Comparison of ENCODE assay signal across 7 worm cellular contexts in genomic region chrIII:5639893-5640292, ce11.
TF ChIP-seq lines count a peak whose summit lies in the region.

No protein-coding gene starts in this region.

TF ChIP-seq in whole organism, L1 larva, 84 proteins besides CTCF, POLR2A, EP300 and RAD21 (continues in another document):
- TF ChIP-seq nhr-90 (tag; optimal IDR thresholded peaks at IDR 0.05; lab: Kevin White, UChicago; ENCODE audit: poor library complexity), result no peak
- peak; percentile 2 for TF ChIP-seq lir-3 (tag; optimal IDR thresholded peaks at IDR 0.05; lab: Kevin White, UChicago; ENCODE audit: poor library complexity)
- TF ChIP-seq zag-1 (tag; optimal IDR thresholded peaks at IDR 0.05; lab: Kevin White, UChicago), result no peak
- peak; percentile 94 for TF ChIP-seq fkh-8 (tag; optimal IDR thresholded peaks at IDR 0.05; lab: Kevin White, UChicago)
- peak; percentile 74 for TF ChIP-seq nhr-47 (tag; optimal IDR thresholded peaks at IDR 0.05; lab: Kevin White, UChicago)
- peak; percentile 27 for TF ChIP-seq isw-1 (GFP tag; IDR thresholded peaks at IDR 0.05; lab: Robert Waterston, UW)
- no peak for TF ChIP-seq pax-3 (tag; optimal IDR thresholded peaks at IDR 0.05; lab: Kevin White, UChicago)
- no peak for TF ChIP-seq Y116A8C.19 (tag; optimal IDR thresholded peaks at IDR 0.05; lab: Kevin White, UChicago; ENCODE audit: borderline replicate concordance)
- TF ChIP-seq C16A3.4 (tag; optimal IDR thresholded peaks at IDR 0.05; lab: Kevin White, UChicago), result no peak
- TF ChIP-seq nhr-12 (tag; optimal IDR thresholded peaks at IDR 0.05; lab: Kevin White, UChicago), result no peak
- no peak for TF ChIP-seq ets-5 (GFP tag; IDR thresholded peaks at IDR 0.05; lab: Robert Waterston, UW)
- TF ChIP-seq swsn-7 (tag; optimal IDR thresholded peaks at IDR 0.05; lab: Kevin White, UChicago), result peak; percentile 65
- TF ChIP-seq vab-15 (tag; optimal IDR thresholded peaks at IDR 0.05; lab: Kevin White, UChicago), result no peak

TF ChIP-seq in whole organism, L2 larva, 48 proteins besides CTCF, POLR2A, EP300 and RAD21 (continues in another document):
- TF ChIP-seq C34F6.9 (tag; optimal IDR thresholded peaks at IDR 0.05; lab: Kevin White, UChicago) (peak; percentile 86), nhr-237 (tag; optimal IDR thresholded peaks at IDR 0.05; lab: Kevin White, UChicago) (no peak), snpc-4 (tag; optimal IDR thresholded peaks at IDR 0.05; lab: Kevin White, UChicago) (peak; percentile 10), lin-11 (tag; optimal IDR thresholded peaks at IDR 0.05; lab: Kevin White, UChicago) (peak; percentile 39), aly-2 (tag; optimal IDR thresholded peaks at IDR 0.05; lab: Kevin White, UChicago) (no peak), sma-9 (GFP tag; optimal IDR thresholded peaks at IDR 0.05; lab: Kevin White, UChicago) (peak; percentile 28), sma-9 (tag; optimal IDR thresholded peaks at IDR 0.05; lab: Kevin White, UChicago) (no peak), ceh-82 (tag; optimal IDR thresholded peaks at IDR 0.05; lab: Kevin White, UChicago) (peak; percentile 48), nhr-129 (tag; optimal IDR thresholded peaks at IDR 0.05; lab: Kevin White, UChicago) (peak; percentile 74), mbf-1 (tag; optimal IDR thresholded peaks at IDR 0.05; lab: Kevin White, UChicago) (no peak), alr-1 (tag; optimal IDR thresholded peaks at IDR 0.05; lab: Kevin White, UChicago) (no peak), unc-55 (GFP tag; optimal IDR thresholded peaks at IDR 0.05; lab: Kevin White, UChicago) (peak; percentile 63), zag-1 (tag; optimal IDR thresholded peaks at IDR 0.05; lab: Kevin White, UChicago) (peak; percentile 53)

TF ChIP-seq in whole organism, L3 larva, 47 proteins besides CTCF, POLR2A, EP300 and RAD21:
- TF ChIP-seq lin-15B (tag; optimal IDR thresholded peaks at IDR 0.05; lab: Kevin White, UChicago) (peak; percentile 36), fkh-10 (GFP tag; optimal IDR thresholded peaks at IDR 0.05; lab: Kevin White, UChicago) (peak; percentile 70), ceh-9 (tag; optimal IDR thresholded peaks at IDR 0.05; lab: Kevin White, UChicago) (no peak), lin-39 (tag; optimal IDR thresholded peaks at IDR 0.05; lab: Kevin White, UChicago) (peak; percentile 80), nhr-12 (tag; optimal IDR thresholded peaks at IDR 0.05; lab: Kevin White, UChicago) (no peak), ztf-11 (tag; optimal IDR thresholded peaks at IDR 0.05; lab: Kevin White, UChicago) (no peak), egl-5 (tag; optimal IDR thresholded peaks at IDR 0.05; lab: Kevin White, UChicago) (no peak), nhr-28 (tag; optimal IDR thresholded peaks at IDR 0.05; lab: Kevin White, UChicago) (no peak), snpc-4 (tag; optimal IDR thresholded peaks at IDR 0.05; lab: Kevin White, UChicago) (peak; percentile 20), nfya-1 (tag; optimal IDR thresholded peaks at IDR 0.05; lab: Kevin White, UChicago; ENCODE audit: insufficient read depth) (peak; percentile 85)

TF ChIP-seq in whole organism, L4 larva, 104 proteins besides CTCF, POLR2A, EP300 and RAD21 (continues in another document):
- TF ChIP-seq duxl-1 (tag; optimal IDR thresholded peaks at IDR 0.05; lab: Kevin White, UChicago; ENCODE audit: poor library complexity) (no peak), mep-1 (tag; optimal IDR thresholded peaks at IDR 0.05; lab: Kevin White, UChicago) (peak; percentile 44), hlh-30 (tag; optimal IDR thresholded peaks at IDR 0.05; lab: Kevin White, UChicago; ENCODE audit: insufficient read depth) (peak; percentile 71), mdt-29 (GFP tag; IDR thresholded peaks at IDR 0.05; lab: Robert Waterston, UW) (no peak), pqm-1 (tag; optimal IDR thresholded peaks at IDR 0.05; lab: Kevin White, UChicago) (no peak), rbr-2 (tag; optimal IDR thresholded peaks at IDR 0.05; lab: Kevin White, UChicago) (no peak), dpl-1 (GFP tag; optimal IDR thresholded peaks at IDR 0.05; lab: Kevin White, UChicago) (no peak), ceh-28 (tag; optimal IDR thresholded peaks at IDR 0.05; lab: Kevin White, UChicago) (no peak), egl-43 (GFP tag; IDR thresholded peaks at IDR 0.05; lab: Robert Waterston, UW) (no peak), ctbp-1 (GFP tag; IDR thresholded peaks at IDR 0.05; lab: Robert Waterston, UW) (0 out of 2 replicates have a peak, but pooled peaks have one; percentile 22), F37D6.2 (tag; optimal IDR thresholded peaks at IDR 0.05; lab: Kevin White, UChicago) (peak; percentile 7), Y5F2A.4 (GFP tag; optimal IDR thresholded peaks at IDR 0.05; lab: Kevin White, UChicago) (no peak), snpc-4 (tag; optimal IDR thresholded peaks at IDR 0.05; lab: Kevin White, UChicago) (no peak), mxl-3 (GFP tag; optimal IDR thresholded peaks at IDR 0.05; lab: Kevin White, UChicago) (no peak), ztf-11 (tag; optimal IDR thresholded peaks at IDR 0.05; lab: Kevin White, UChicago) (no peak)

TF ChIP-seq in whole organism, late embryonic, 69 proteins besides CTCF, POLR2A, EP300 and RAD21:
- TF ChIP-seq syd-9 (tag; optimal IDR thresholded peaks at IDR 0.05; lab: Kevin White, UChicago) (no peak), nfya-1 (tag; optimal IDR thresholded peaks at IDR 0.05; lab: Kevin White, UChicago) (peak; percentile 47), unc-42 (tag; optimal IDR thresholded peaks at IDR 0.05; lab: Kevin White, UChicago) (peak; percentile 3)

TF ChIP-seq in whole organism, mixed stage, embryonic, 35 proteins besides CTCF, POLR2A, EP300 and RAD21:
- peak; percentile 32 for TF ChIP-seq ces-1 (GFP tag; optimal IDR thresholded peaks at IDR 0.05; lab: Kevin White, UChicago)
- no peak for TF ChIP-seq lin-13 (tag; optimal IDR thresholded peaks at IDR 0.05; lab: Kevin White, UChicago)

TF ChIP-seq in whole organism, young adult, 124 proteins besides CTCF, POLR2A, EP300 and RAD21:
- TF ChIP-seq snpc-3.4 (tag; optimal IDR thresholded peaks at IDR 0.05; lab: Kevin White, UChicago) (no peak), ceh-40 (GFP tag; IDR thresholded peaks at IDR 0.05; lab: Robert Waterston, UW) (no peak), xnd-1 (tag; optimal IDR thresholded peaks at IDR 0.05; lab: Kevin White, UChicago) (no peak), hmg-1.2 (GFP tag; IDR thresholded peaks at IDR 0.05; lab: Robert Waterston, UW) (peak; percentile 52; the same call in 1 of the 2 replicates), Y53F4B.3 (GFP tag; IDR thresholded peaks at IDR 0.05; lab: Robert Waterston, UW) (no peak), hlh-26 (GFP tag; conservative IDR thresholded peaks at IDR 0.05; lab: Robert Waterston, UW) (no peak), F37B4.10 (GFP tag; IDR thresholded peaks at IDR 0.05; lab: Robert Waterston, UW) (no peak), nfya-1 (tag; optimal IDR thresholded peaks at IDR 0.05; lab: Kevin White, UChicago; ENCODE audit: borderline replicate concordance, insufficient read depth) (no peak), D2030.7 (GFP tag; IDR thresholded peaks at IDR 0.05; lab: Robert Waterston, UW) (no peak), snpc-1.1 (tag; optimal IDR thresholded peaks at IDR 0.05; lab: Kevin White, UChicago; ENCODE audit: insufficient read depth) (no peak), nhr-80 (tag; optimal IDR thresholded peaks at IDR 0.05; lab: Kevin White, UChicago) (no peak), pbrm-1 (GFP tag; IDR thresholded peaks at IDR 0.05; lab: Robert Waterston, UW) (no peak), cebp-1 (GFP tag; IDR thresholded peaks at IDR 0.05; lab: Robert Waterston, UW) (no peak), cebp-1 (tag; optimal IDR thresholded peaks at IDR 0.05; lab: Kevin White, UChicago) (peak; percentile 6), snpc-4 (GFP tag; optimal IDR thresholded peaks at IDR 0.05; lab: Kevin White, UChicago) (no peak), snpc-4 (tag; optimal IDR thresholded peaks at IDR 0.05; lab: Kevin White, UChicago) (peak in 1 of 4 experiments; percentile 59), T07F8.4 (tag; optimal IDR thresholded peaks at IDR 0.05; lab: Kevin White, UChicago) (no peak)
